Worm (Caenorhabditis elegans) whole organism, midembryonic: Measurements from ENCODE around the gene fbxb-19.
"Not testable (repeated sequence)": the region's sequence is repeated elsewhere in the genome, so short reads cannot be mapped to it uniquely, and the experiment has no call there.

Source experiments
- T22C8.4 ChIP-seq: fragments of 200-800 bp; sonication (Bioruptor generic); IDR thresholded peaks from 2 replicates; pipeline ENCODE4 v1.3.6; 2022; ENCODE audit warnings: missing genetic modification characterization, missing compliant biosample characterization
- cog-1 ChIP-seq: sonication (generic microtip); optimal IDR thresholded peaks from 2 replicates; lab custom pipeline; 2016; ENCODE audit warnings: missing genetic modification characterization, missing compliant biosample characterization
- flt-1 ChIP-seq: fragments of 200-800 bp; sonication (Bioruptor generic); IDR thresholded peaks from 2 replicates; pipeline ENCODE4 v1.3.6; 2022; ENCODE audit warnings: missing genetic modification characterization, missing compliant biosample characterization
- klf-2 ChIP-seq: fragments of 200-800 bp; sonication (Bioruptor generic); conservative IDR thresholded peaks from 2 replicates; pipeline ENCODE4 v1.3.6; 2022; ENCODE audit warnings: missing genetic modification reagents, missing genetic modification characterization, missing compliant biosample characterization
- med-1 ChIP-seq: sonication (generic microtip); optimal IDR thresholded peaks from 2 replicates; lab custom pipeline; 2017; ENCODE audit warnings: missing genetic modification characterization, mild to moderate bottlenecking, missing compliant biosample characterization, antibody characterized with exemption, missing genetic modification reagents; ENCODE audit not compliant: insufficient read depth
- ref-1 ChIP-seq: fragments of 200-800 bp; sonication (Bioruptor generic); conservative IDR thresholded peaks from 2 replicates; pipeline ENCODE4 v1.3.6; 2022; ENCODE audit warnings: missing genetic modification reagents, missing genetic modification characterization, missing compliant biosample characterization
- tab-1 ChIP-seq: fragments of 200-800 bp; sonication (Bioruptor generic); IDR thresholded peaks from 2 replicates; pipeline ENCODE4 v1.3.6; 2022; ENCODE audit warnings: missing genetic modification characterization, missing compliant biosample characterization
- ztf-23 ChIP-seq: fragments of 200-800 bp; sonication (Bioruptor generic); IDR thresholded peaks from 2 replicates; pipeline ENCODE4 v1.3.6; 2022; ENCODE audit warnings: missing genetic modification reagents, missing genetic modification characterization, missing compliant biosample characterization
- ztf-29 ChIP-seq: fragments of 200-800 bp; sonication (Bioruptor generic); IDR thresholded peaks from 2 replicates; pipeline ENCODE4 v1.3.6; 2022; ENCODE audit warnings: missing genetic modification reagents, missing genetic modification characterization, missing compliant biosample characterization

DNA sequence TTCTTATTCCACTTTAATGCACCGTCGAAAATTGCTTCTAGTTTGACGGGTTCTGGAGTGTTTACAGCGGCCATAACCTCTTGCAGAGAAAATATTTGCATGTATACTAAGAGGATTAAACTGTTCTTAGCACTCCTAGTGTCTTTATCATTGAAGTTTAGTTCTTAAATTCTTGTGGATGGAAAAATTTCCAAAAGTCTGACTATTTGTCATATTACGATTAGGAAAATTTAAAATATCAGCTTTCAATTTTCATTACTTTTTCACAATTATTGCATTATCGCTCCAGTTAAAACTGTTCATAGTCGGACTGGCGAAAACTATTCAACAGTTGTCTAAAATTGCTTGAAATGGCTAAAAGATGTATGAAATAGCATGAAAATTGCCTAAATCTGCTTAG, 28.1 kb downstream of the fbxb-19 start, which contains the start of gene ZC204.13:
- not testable (repeated sequence) for TF ChIP-seq flt-1 (GFP tag; lab: Robert Waterston, UW); klf-2 (GFP tag; lab: Robert Waterston, UW); cog-1 (tag; lab: Kevin White, UChicago); tab-1 (GFP tag; lab: Robert Waterston, UW); ref-1 (GFP tag; lab: Robert Waterston, UW); T22C8.4; ztf-29 (GFP tag; lab: Robert Waterston, UW); ztf-23 (GFP tag; lab: Robert Waterston, UW); med-1
